Worm (Caenorhabditis elegans) whole organism, L4 larva: ENCODE data around the gene col-34.

ENCODE experiments used
- F37D6.2 ChIP-seq: sonication (generic microtip); optimal IDR thresholded peaks from 2 replicates; lab custom pipeline; 2016; ENCODE audit warnings: mild to moderate bottlenecking, missing genetic modification characterization, missing compliant biosample characterization
- F44E2.7 ChIP-seq: fragments of 200-800 bp; sonication (Bioruptor generic); IDR thresholded peaks from 2 replicates; pipeline ENCODE4 v2.1.2; 2022; ENCODE audit warnings: missing genetic modification characterization, missing compliant biosample characterization
- Y105C5A.15 ChIP-seq: fragments of 200-800 bp; sonication (Bioruptor generic); IDR thresholded peaks from 2 replicates; pipeline ENCODE4 v1.3.6; 2022; ENCODE audit warnings: missing genetic modification characterization, missing compliant biosample characterization
- Y75B8A.6 ChIP-seq: fragments of 200-800 bp; sonication (Bioruptor generic); IDR thresholded peaks from 2 replicates; pipeline ENCODE4 v1.3.6; 2022; ENCODE audit warnings: missing genetic modification reagents, missing genetic modification characterization, missing compliant biosample characterization
- ZK546.5 ChIP-seq, 2 experiments: sonication (generic microtip); optimal IDR thresholded peaks; 2 replicates each; lab custom pipeline; 2017; ENCODE audit warnings: missing biosample characterization in 2 of 2, missing genetic modification characterization in 2 of 2
- aha-1 ChIP-seq: fragments of 150-350 bp; peaks from one replicate; lab custom pipeline; 2014; ENCODE audit warnings: missing biosample characterization, missing genetic modification characterization
- ama-1 ChIP-seq: fragments of 150-350 bp; optimal IDR thresholded peaks from 2 replicates; lab custom pipeline; 2014; ENCODE audit warnings: inconsistent platforms, mixed read lengths
- arid-1 ChIP-seq: fragments of 200-800 bp; sonication (Bioruptor generic); conservative IDR thresholded peaks from 2 replicates; pipeline ENCODE4 v1.3.6; 2022; ENCODE audit warnings: missing genetic modification reagents, missing genetic modification characterization, missing compliant biosample characterization
- ceh-32 ChIP-seq: sonication (generic microtip); optimal IDR thresholded peaks from 2 replicates; lab custom pipeline; 2016; ENCODE audit warnings: mild to moderate bottlenecking, missing genetic modification characterization, missing compliant biosample characterization; ENCODE audit not compliant: poor library complexity
- ceh-44 ChIP-seq: fragments of 200-800 bp; sonication (Bioruptor generic); IDR thresholded peaks from 2 replicates; pipeline ENCODE4 v1.3.6; 2022; ENCODE audit warnings: missing genetic modification reagents, missing genetic modification characterization, missing compliant biosample characterization
- ceh-62 ChIP-seq: sonication (generic microtip); optimal IDR thresholded peaks from 2 replicates; lab custom pipeline; 2017; ENCODE audit warnings: missing biosample characterization, missing genetic modification characterization
- ces-1 ChIP-seq: fragments of 150-350 bp; sonication (generic microtip); optimal IDR thresholded peaks from 4 replicates; lab custom pipeline; 2014; ENCODE audit warnings: missing biosample characterization, missing genetic modification reagents, missing genetic modification characterization
- ctbp-1 ChIP-seq: fragments of 200-800 bp; sonication (Bioruptor generic); IDR thresholded peaks from 2 replicates; pipeline ENCODE4 v1.3.6; 2022; ENCODE audit warnings: missing genetic modification reagents, missing genetic modification characterization, missing compliant biosample characterization
- daf-12 ChIP-seq: fragments of 150-350 bp; optimal IDR thresholded peaks from 2 replicates; lab custom pipeline; 2014; ENCODE audit warnings: missing biosample characterization, missing genetic modification reagents, missing genetic modification characterization
- daf-19 ChIP-seq: fragments of 200-800 bp; sonication (Bioruptor generic); conservative IDR thresholded peaks from 2 replicates; pipeline ENCODE4 v1.3.6; 2022; ENCODE audit warnings: missing genetic modification characterization, missing compliant biosample characterization
- dmd-6 ChIP-seq: fragments of 200-800 bp; sonication (Bioruptor generic); IDR thresholded peaks from 2 replicates; pipeline ENCODE4 v1.3.6; 2022; ENCODE audit warnings: missing genetic modification reagents, missing genetic modification characterization, missing compliant biosample characterization
- dpl-1 ChIP-seq: fragments of 150-350 bp; optimal IDR thresholded peaks from 2 replicates; lab custom pipeline; 2014; ENCODE audit warnings: missing biosample characterization, missing genetic modification reagents, missing genetic modification characterization
- egl-43 ChIP-seq: fragments of 200-800 bp; sonication (Bioruptor generic); IDR thresholded peaks from 2 replicates; pipeline ENCODE4 v1.3.6; 2022; ENCODE audit warnings: missing genetic modification reagents, missing genetic modification characterization, missing compliant biosample characterization
- hif-1 ChIP-seq, 2 experiments: sonication (generic microtip); optimal IDR thresholded peaks; 2 replicates each; lab custom pipeline; 2016 to 2017; ENCODE audit warnings: missing compliant biosample characterization in 2 of 2, missing genetic modification characterization in 2 of 2, missing genetic modification reagents in 2 of 2, missing genotype in 2 of 2, mild to moderate bottlenecking in 1 of 2
- hlh-30 ChIP-seq: sonication (generic microtip); optimal IDR thresholded peaks from 2 replicates; lab custom pipeline; 2017; ENCODE audit warnings: antibody characterized with exemption, mild to moderate bottlenecking, missing genetic modification characterization, missing compliant biosample characterization; ENCODE audit not compliant: insufficient read depth
- hmg-1.1 ChIP-seq: fragments of 200-800 bp; sonication (Bioruptor generic); IDR thresholded peaks from 2 replicates; pipeline ENCODE4 v1.3.6; 2022; ENCODE audit warnings: missing genetic modification reagents, missing genetic modification characterization, missing compliant biosample characterization
- jun-1 ChIP-seq: fragments of 150-350 bp; optimal IDR thresholded peaks from 2 replicates; lab custom pipeline; 2014; ENCODE audit warnings: missing biosample characterization, missing genetic modification reagents, missing genetic modification characterization
- lin-1 ChIP-seq: fragments of 200-800 bp; sonication (Bioruptor generic); IDR thresholded peaks from 2 replicates; pipeline ENCODE4 v1.3.6; 2022; ENCODE audit warnings: missing genetic modification reagents, missing genetic modification characterization, missing compliant biosample characterization
- lin-13 ChIP-seq: fragments of 150-350 bp; optimal IDR thresholded peaks from 2 replicates; lab custom pipeline; 2014; ENCODE audit warnings: missing biosample characterization, missing genetic modification reagents, missing genetic modification characterization
- lin-29 ChIP-seq: fragments of 200-800 bp; sonication (Bioruptor generic); IDR thresholded peaks from 2 replicates; pipeline ENCODE4 v1.3.6; 2022; ENCODE audit warnings: missing genetic modification reagents, missing genetic modification characterization, missing compliant biosample characterization
- lin-38 ChIP-seq: fragments of 200-800 bp; sonication (Bioruptor generic); IDR thresholded peaks from 2 replicates; pipeline ENCODE4 v1.3.6; 2022; ENCODE audit warnings: missing genetic modification reagents, missing genetic modification characterization, missing compliant biosample characterization
- lir-3 ChIP-seq: sonication (generic microtip); optimal IDR thresholded peaks from 2 replicates; lab custom pipeline; 2016; ENCODE audit warnings: mild to moderate bottlenecking, missing genetic modification characterization, missing compliant biosample characterization
- mdl-1 ChIP-seq, 2 experiments: fragments of 150-350 bp in 1 of 2; sonication (generic microtip) in 1 of 2; optimal IDR thresholded peaks; 2 replicates each; lab custom pipeline; 2014 to 2017; ENCODE audit warnings: missing biosample characterization in 2 of 2, missing genetic modification characterization in 2 of 2
- mep-1 ChIP-seq: fragments of 150-350 bp; sonication (generic microtip); optimal IDR thresholded peaks from 3 replicates; lab custom pipeline; 2014; ENCODE audit warnings: missing biosample characterization, missing genetic modification characterization
- mes-2 ChIP-seq: sonication (generic microtip); optimal IDR thresholded peaks from 2 replicates; lab custom pipeline; 2016; ENCODE audit warnings: missing genotype, mild to moderate bottlenecking, missing genetic modification characterization, missing compliant biosample characterization; ENCODE audit not compliant: poor library complexity, severe bottlenecking
- mxl-3 ChIP-seq: fragments of 200-800 bp; sonication (Bioruptor generic); optimal IDR thresholded peaks from 2 replicates; lab custom pipeline; 2018; ENCODE audit warnings: mild to moderate bottlenecking, missing genetic modification characterization, missing compliant biosample characterization
- nhr-10 ChIP-seq: fragments of 150-350 bp; optimal IDR thresholded peaks from 2 replicates; lab custom pipeline; 2014; ENCODE audit warnings: missing biosample characterization, missing genetic modification characterization
- nhr-237 ChIP-seq: sonication (generic microtip); optimal IDR thresholded peaks from 2 replicates; lab custom pipeline; 2017; ENCODE audit warnings: missing biosample characterization, missing genetic modification characterization
- nhr-41 ChIP-seq: fragments of 200-800 bp; sonication (Bioruptor generic); IDR thresholded peaks from 2 replicates; pipeline ENCODE4 v1.3.6; 2022; ENCODE audit warnings: missing genetic modification reagents, missing genetic modification characterization, missing compliant biosample characterization
- nhr-48 ChIP-seq: sonication (generic microtip); optimal IDR thresholded peaks from 2 replicates; lab custom pipeline; 2016; ENCODE audit warnings: mild to moderate bottlenecking, missing genetic modification characterization, missing compliant biosample characterization
- nhr-77 ChIP-seq: fragments of 150-350 bp; optimal IDR thresholded peaks from 2 replicates; lab custom pipeline; 2014; ENCODE audit warnings: missing biosample characterization, missing genetic modification characterization
- pha-4 ChIP-seq, 2 experiments: fragments of 150-350 bp in 1 of 2; fragments of 200-800 bp in 1 of 2; sonication (Bioruptor generic) in 1 of 2; IDR thresholded peaks in 1 of 2; optimal IDR thresholded peaks in 1 of 2; 2 replicates each; pipeline versions ENCODE4 v1.3.6 to Lab custom; 2014 to 2022; ENCODE audit warnings: missing genetic modification characterization in 2 of 2, missing genetic modification reagents in 2 of 2, missing biosample characterization in 1 of 2, missing compliant biosample characterization in 1 of 2
- php-3 ChIP-seq: fragments of 200-800 bp; sonication (Bioruptor generic); IDR thresholded peaks from 2 replicates; pipeline ENCODE4 v1.3.6; 2022; ENCODE audit warnings: missing genetic modification reagents, missing genetic modification characterization, missing compliant biosample characterization
- rbr-2 ChIP-seq: sonication (generic microtip); optimal IDR thresholded peaks from 2 replicates; lab custom pipeline; 2016; ENCODE audit warnings: missing genotype, missing genetic modification characterization, missing compliant biosample characterization
- saeg-2 ChIP-seq: fragments of 200-800 bp; sonication (Bioruptor generic); IDR thresholded peaks from 2 replicates; pipeline ENCODE4 v1.3.6; 2022; ENCODE audit warnings: missing genetic modification reagents, missing genetic modification characterization, missing compliant biosample characterization
- sdz-12 ChIP-seq: fragments of 200-800 bp; sonication (Bioruptor generic); optimal IDR thresholded peaks from 2 replicates; lab custom pipeline; 2018; ENCODE audit warnings: mild to moderate bottlenecking, missing genetic modification characterization, missing compliant biosample characterization
- set-16 ChIP-seq: fragments of 200-800 bp; sonication (Bioruptor generic); IDR thresholded peaks from 2 replicates; pipeline ENCODE4 v1.3.6; 2022; ENCODE audit warnings: missing genetic modification reagents, missing genetic modification characterization, missing compliant biosample characterization
- skn-1 ChIP-seq: fragments of 150-350 bp; optimal IDR thresholded peaks from 2 replicates; lab custom pipeline; 2014; ENCODE audit warnings: missing biosample characterization, missing genetic modification characterization
- snpc-4 ChIP-seq: fragments of 150-350 bp; optimal IDR thresholded peaks from 2 replicates; lab custom pipeline; 2014; ENCODE audit warnings: missing biosample characterization, missing genetic modification characterization
- spr-1 ChIP-seq: sonication (generic microtip); optimal IDR thresholded peaks from 2 replicates; lab custom pipeline; 2016; ENCODE audit warnings: mild to moderate bottlenecking, missing genetic modification characterization, missing compliant biosample characterization
- spr-3 ChIP-seq: fragments of 200-800 bp; sonication (Bioruptor generic); optimal IDR thresholded peaks from 2 replicates; lab custom pipeline; 2018; ENCODE audit warnings: mild to moderate bottlenecking, missing genetic modification characterization, missing compliant biosample characterization
- tag-97 ChIP-seq: fragments of 200-800 bp; sonication (Bioruptor generic); IDR thresholded peaks from 2 replicates; pipeline ENCODE4 v1.3.6; 2022; ENCODE audit warnings: missing genetic modification characterization, missing compliant biosample characterization
- tra-1 ChIP-seq: fragments of 200-800 bp; sonication (Bioruptor generic); IDR thresholded peaks from 2 replicates; pipeline ENCODE4 v1.3.6; 2022; ENCODE audit warnings: missing genetic modification reagents, missing genetic modification characterization, missing compliant biosample characterization
- unc-130 ChIP-seq: sonication (generic microtip); optimal IDR thresholded peaks from 2 replicates; lab custom pipeline; 2016; ENCODE audit warnings: missing genetic modification reagents, missing genetic modification characterization, missing compliant biosample characterization
- zfp-3 ChIP-seq: fragments of 200-800 bp; sonication (Bioruptor generic); conservative IDR thresholded peaks from 2 replicates; pipeline ENCODE4 v1.3.6; 2022; ENCODE audit warnings: missing genetic modification reagents, missing genetic modification characterization, missing compliant biosample characterization
- zip-2 ChIP-seq: fragments of 150-350 bp; optimal IDR thresholded peaks from 2 replicates; lab custom pipeline; 2014; ENCODE audit warnings: missing biosample characterization, missing genetic modification characterization
- ztf-7 ChIP-seq: fragments of 150-350 bp; optimal IDR thresholded peaks from 2 replicates; lab custom pipeline; 2014; ENCODE audit warnings: missing biosample characterization, missing genetic modification characterization

col-34 gene

ce11 chrIV:4215349-4215748 lies 29.1 kb downstream of the col-34 start (continued):
- TF ChIP-seq unc-130 (GFP tag; lab: Kevin White, UChicago) (no peak), lin-38 (GFP tag; lab: Robert Waterston, UW) (0 out of 2 replicates have a peak, but pooled peaks have one; percentile 33), tra-1 (GFP tag; lab: Robert Waterston, UW) (no peak), saeg-2 (GFP tag; lab: Robert Waterston, UW) (no peak), lir-3 (tag; lab: Kevin White, UChicago) (no peak), ceh-32 (tag; lab: Kevin White, UChicago) (no peak), mdl-1 (tag; optimal IDR thresholded peaks at IDR 0.05; lab: Kevin White, UChicago) (peak; percentile 19 to 90), daf-19 (GFP tag; lab: Robert Waterston, UW) (no peak), dmd-6 (GFP tag; lab: Robert Waterston, UW) (peak; percentile 53), set-16 (no peak), mxl-3 (GFP tag; lab: Kevin White, UChicago) (peak; percentile 85), arid-1 (no peak), hif-1 (tag; optimal IDR thresholded peaks at IDR 0.05; lab: Kevin White, UChicago) (peak in 1 of 2 experiments; percentile 57), jun-1 (tag; lab: Kevin White, UChicago) (no peak), egl-43 (GFP tag; lab: Robert Waterston, UW) (no peak), ztf-7 (no peak), Y75B8A.6 (GFP tag; lab: Robert Waterston, UW) (no peak), aha-1 (tag; lab: Kevin White, UChicago) (peak; percentile 37), lin-1 (GFP tag; lab: Robert Waterston, UW) (no peak), nhr-48 (tag; lab: Kevin White, UChicago) (peak; percentile 37), pha-4 (GFP tag; IDR thresholded peaks at IDR 0.05; lab: Robert Waterston, UW) (no peak), pha-4 (tag; optimal IDR thresholded peaks at IDR 0.05; lab: Kevin White, UChicago) (peak; percentile 88), php-3 (no peak), nhr-77 (tag; lab: Kevin White, UChicago) (no peak), nhr-10 (tag; lab: Kevin White, UChicago) (peak; percentile 60), lin-13 (GFP tag; lab: Kevin White, UChicago) (peak; percentile 9), ctbp-1 (no peak), dpl-1 (peak; percentile 36), zip-2 (tag; lab: Kevin White, UChicago) (no peak), ceh-44 (GFP tag; lab: Robert Waterston, UW) (no peak), ZK546.5 (tag; optimal IDR thresholded peaks at IDR 0.05; lab: Kevin White, UChicago) (no peak), skn-1 (tag; lab: Kevin White, UChicago) (no peak), zfp-3 (GFP tag; lab: Robert Waterston, UW) (no peak), hmg-1.1 (GFP tag; lab: Robert Waterston, UW) (peak; percentile 50; the same call in 1 of the 2 replicates), mes-2 (tag; lab: Kevin White, UChicago) (peak; percentile 35), daf-12 (tag; lab: Kevin White, UChicago) (no peak), F37D6.2 (no peak), Y105C5A.15 (GFP tag; lab: Robert Waterston, UW) (no peak), mep-1 (tag; lab: Kevin White, UChicago) (peak; percentile 80), tag-97 (GFP tag; lab: Robert Waterston, UW) (0 out of 2 replicates have a peak, but pooled peaks have one; percentile 44), ceh-62 (tag; lab: Kevin White, UChicago) (no peak), nhr-237 (tag; lab: Kevin White, UChicago) (no peak), snpc-4 (tag; lab: Kevin White, UChicago) (no peak), spr-1 (tag; lab: Kevin White, UChicago) (no peak), lin-29 (no peak), ama-1 (lab: Kevin White, UChicago) (no peak), ces-1 (GFP tag; lab: Kevin White, UChicago) (no peak), hlh-30 (tag; lab: Kevin White, UChicago) (peak; percentile 91), spr-3 (GFP tag; lab: Kevin White, UChicago) (no peak), F44E2.7 (GFP tag; lab: Robert Waterston, UW) (no peak), rbr-2 (tag; lab: Kevin White, UChicago) (peak; percentile 46), sdz-12 (GFP tag; lab: Kevin White, UChicago) (no peak), nhr-41 (GFP tag; lab: Robert Waterston, UW) (no peak)
